Worm (Caenorhabditis elegans): ENCODE data around the gene Y70G10A.3.

DNA sequence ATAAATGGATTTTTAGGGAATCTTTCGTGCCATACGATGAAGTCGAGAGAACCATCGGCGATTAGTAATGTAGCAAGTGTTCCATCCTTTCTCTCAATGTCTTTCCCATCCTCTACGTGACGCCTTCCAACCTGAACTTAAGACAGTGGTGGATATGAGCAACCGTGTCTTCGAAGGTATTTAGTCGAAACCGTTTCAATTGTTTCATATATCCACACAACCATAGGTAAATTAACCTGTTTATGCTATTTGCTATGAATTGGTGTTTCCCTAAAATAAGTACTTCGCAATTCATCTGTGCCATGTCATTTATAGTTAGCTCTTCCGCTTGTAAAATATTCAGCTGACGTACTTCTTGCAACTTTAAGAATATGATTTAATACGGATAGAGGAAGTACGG lies 43.0 kb upstream of the Y70G10A.3 start:
- no peak for TF ChIP-seq rnt-1 (tag; optimal IDR thresholded peaks at IDR 0.05)
- TF ChIP-seq C16A3.4 (tag; optimal IDR thresholded peaks at IDR 0.05), result no peak
- TF ChIP-seq ceh-88 (GFP tag; IDR thresholded peaks at IDR 0.05), result no peak
- no peak for TF ChIP-seq nhr-76 (tag; optimal IDR thresholded peaks at IDR 0.05)
- TF ChIP-seq dsc-1 (tag; optimal IDR thresholded peaks at IDR 0.05), result no peak
